Worm (Caenorhabditis elegans): ENCODE measurements around the gene T23F2.4.
A peak's percentile ranks its signal among the peaks of the same experiment; 100 is the strongest.

Gene T23F2.4

DNA sequence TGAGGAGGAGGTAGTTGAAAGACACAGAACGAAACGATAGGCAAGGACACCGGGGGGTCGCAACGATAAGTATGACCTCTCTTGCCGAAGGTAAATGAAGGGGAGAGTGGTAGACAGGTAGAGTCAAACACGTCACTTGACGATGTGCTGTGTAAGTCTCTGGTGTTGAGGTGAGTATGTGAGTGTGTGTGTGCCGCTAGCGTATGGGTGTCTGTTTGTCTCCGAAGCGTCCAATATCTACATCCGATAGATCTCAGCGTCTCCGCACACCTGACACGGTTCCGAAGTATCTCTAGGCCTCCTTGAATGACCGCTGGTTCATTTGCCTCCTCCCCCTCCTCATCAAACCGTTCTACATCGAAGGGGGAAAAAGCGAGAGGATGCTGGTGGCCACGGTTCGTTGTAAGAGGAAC lies 39.7 kb downstream of the T23F2.4 start (continued):
- TF ChIP-seq ceh-32 (tag; optimal IDR thresholded peaks at IDR 0.05; ENCODE audit: poor library complexity) (no peak), nhr-10 (tag; optimal IDR thresholded peaks at IDR 0.05) (no peak), jun-1 (tag; optimal IDR thresholded peaks at IDR 0.05) (peak; percentile 22), lim-7 (GFP tag; IDR thresholded peaks at IDR 0.05) (no peak), dpl-1 (GFP tag; optimal IDR thresholded peaks at IDR 0.05) (no peak), mes-2 (tag; optimal IDR thresholded peaks at IDR 0.05; ENCODE audit: poor library complexity, severe bottlenecking) (peak; percentile 48), ztf-7 (tag; optimal IDR thresholded peaks at IDR 0.05) (no peak), zag-1 (tag; optimal IDR thresholded peaks at IDR 0.05) (no peak), ZK546.5 (tag; optimal IDR thresholded peaks at IDR 0.05) (no peak), spr-3 (GFP tag; optimal IDR thresholded peaks at IDR 0.05) (no peak), arid-1 (GFP tag; conservative IDR thresholded peaks at IDR 0.05) (no peak), fkh-10 (GFP tag; optimal IDR thresholded peaks at IDR 0.05) (no peak), ztf-11 (tag; optimal IDR thresholded peaks at IDR 0.05) (no peak), vab-7 (GFP tag; IDR thresholded peaks at IDR 0.05) (no peak), nhr-6 (tag; optimal IDR thresholded peaks at IDR 0.05) (peak; percentile 66), pha-4 (GFP tag; IDR thresholded peaks at IDR 0.05) (no peak), pha-4 (tag; optimal IDR thresholded peaks at IDR 0.05) (peak; percentile 45), madf-5 (GFP tag; IDR thresholded peaks at IDR 0.05) (no peak), lin-29 (GFP tag; IDR thresholded peaks at IDR 0.05) (no peak), nhr-102 (tag; optimal IDR thresholded peaks at IDR 0.05) (no peak), hlh-30 (tag; optimal IDR thresholded peaks at IDR 0.05; ENCODE audit: insufficient read depth) (peak; percentile 91), hlh-11 (tag; optimal IDR thresholded peaks at IDR 0.05) (peak; percentile 90), daf-19 (GFP tag; conservative IDR thresholded peaks at IDR 0.05) (no peak), ama-1 (optimal IDR thresholded peaks at IDR 0.05) (no peak), pqm-1 (tag; optimal IDR thresholded peaks at IDR 0.05) (peak; percentile 71), nhr-25 (tag; optimal IDR thresholded peaks at IDR 0.05; ENCODE audit: borderline replicate concordance, insufficient read depth) (peak; percentile 95), hif-1 (tag; optimal IDR thresholded peaks at IDR 0.05) (no peak), mdt-29 (GFP tag; IDR thresholded peaks at IDR 0.05) (no peak), aly-2 (tag; optimal IDR thresholded peaks at IDR 0.05) (no peak), snpc-1.2 (GFP tag; IDR thresholded peaks at IDR 0.05) (no peak), nhr-41 (GFP tag; IDR thresholded peaks at IDR 0.05) (peak; percentile 95), tag-97 (GFP tag; IDR thresholded peaks at IDR 0.05) (no peak), dmd-6 (GFP tag; IDR thresholded peaks at IDR 0.05) (peak; percentile 74), php-3 (GFP tag; IDR thresholded peaks at IDR 0.05) (no peak), T20F7.1 (GFP tag; optimal IDR thresholded peaks at IDR 0.05) (no peak), nhr-28 (tag; optimal IDR thresholded peaks at IDR 0.05) (peak; percentile 91), zip-11 (GFP tag; IDR thresholded peaks at IDR 0.05) (no peak), ZK337.2 (GFP tag; IDR thresholded peaks at IDR 0.05) (no peak), egl-43 (GFP tag; IDR thresholded peaks at IDR 0.05) (no peak), Y75B8A.6 (GFP tag; IDR thresholded peaks at IDR 0.05) (no peak), F44E2.7 (GFP tag; IDR thresholded peaks at IDR 0.05) (no peak), lin-13 (GFP tag; optimal IDR thresholded peaks at IDR 0.05) (peak; percentile 0), skn-1 (tag; optimal IDR thresholded peaks at IDR 0.05) (no peak), rbr-2 (tag; optimal IDR thresholded peaks at IDR 0.05) (peak; percentile 58), ceh-62 (tag; optimal IDR thresholded peaks at IDR 0.05) (no peak), lin-1 (GFP tag; IDR thresholded peaks at IDR 0.05) (0 out of 2 replicates have a peak, but pooled peaks have one; percentile 60), nhr-42 (GFP tag; IDR thresholded peaks at IDR 0.05) (no peak), sdz-12 (GFP tag; optimal IDR thresholded peaks at IDR 0.05) (no peak), ctbp-1 (GFP tag; IDR thresholded peaks at IDR 0.05) (no peak), ceh-28 (tag; optimal IDR thresholded peaks at IDR 0.05) (no peak), fos-1 (tag; optimal IDR thresholded peaks at IDR 0.05) (no peak), egl-27 (tag; optimal IDR thresholded peaks at IDR 0.05) (no peak), dmd-9 (GFP tag; IDR thresholded peaks at IDR 0.05) (no peak)
